Worm (Caenorhabditis elegans) whole organism, L4 larva: ENCODE data around the gene sre-53.
A peak's percentile ranks its signal among the peaks of the same experiment; 100 is the strongest.

Experiments
- F10B5.3 ChIP-seq: sonication (generic microtip); optimal IDR thresholded peaks from 2 replicates; lab custom pipeline; 2016; ENCODE audit warnings: mild to moderate bottlenecking, missing genetic modification characterization, missing compliant biosample characterization
- F37D6.2 ChIP-seq: sonication (generic microtip); optimal IDR thresholded peaks from 2 replicates; lab custom pipeline; 2016; ENCODE audit warnings: mild to moderate bottlenecking, missing genetic modification characterization, missing compliant biosample characterization
- F49E8.2 ChIP-seq: sonication (generic microtip); optimal IDR thresholded peaks from 2 replicates; lab custom pipeline; 2016; ENCODE audit warnings: missing compliant biosample characterization, mild to moderate bottlenecking, missing genetic modification characterization, borderline replicate concordance
- R02D3.7 ChIP-seq: fragments of 150-350 bp; sonication (generic microtip); optimal IDR thresholded peaks from 3 replicates; lab custom pipeline; 2014; ENCODE audit warnings: missing biosample characterization, missing genetic modification characterization
- T20F7.1 ChIP-seq: fragments of 200-800 bp; sonication (Bioruptor generic); optimal IDR thresholded peaks from 2 replicates; lab custom pipeline; 2018; ENCODE audit warnings: mild to moderate bottlenecking, missing genetic modification characterization, missing compliant biosample characterization
- Y48G9A.11 ChIP-seq: fragments of 200-800 bp; sonication (Bioruptor generic); IDR thresholded peaks from 2 replicates; pipeline ENCODE4 v1.3.6; 2022; ENCODE audit warnings: missing genetic modification reagents, missing genetic modification characterization, missing compliant biosample characterization
- Y5F2A.4 ChIP-seq: fragments of 200-800 bp; sonication (Bioruptor generic); optimal IDR thresholded peaks from 2 replicates; lab custom pipeline; 2018; ENCODE audit warnings: mild to moderate bottlenecking, missing genetic modification characterization, missing compliant biosample characterization
- ZK337.2 ChIP-seq: fragments of 200-800 bp; sonication (Bioruptor generic); IDR thresholded peaks from 2 replicates; pipeline ENCODE4 v1.3.6; 2022; ENCODE audit warnings: missing genetic modification reagents, missing genetic modification characterization, missing compliant biosample characterization
- aha-1 ChIP-seq: fragments of 150-350 bp; peaks from one replicate; lab custom pipeline; 2014; ENCODE audit warnings: missing biosample characterization, missing genetic modification characterization
- aly-2 ChIP-seq: sonication (generic microtip); optimal IDR thresholded peaks from 2 replicates; lab custom pipeline; 2018; ENCODE audit warnings: missing biosample characterization, missing genetic modification characterization
- ceh-20 ChIP-seq: fragments of 200-800 bp; sonication (Bioruptor generic); IDR thresholded peaks from 2 replicates; pipeline ENCODE4 v1.3.6; 2022; ENCODE audit warnings: missing genetic modification reagents, missing genetic modification characterization, missing compliant biosample characterization
- ceh-28 ChIP-seq: fragments of 150-350 bp; optimal IDR thresholded peaks from 2 replicates; lab custom pipeline; 2014; ENCODE audit warnings: missing biosample characterization, missing genetic modification reagents, missing genetic modification characterization
- ceh-32 ChIP-seq: sonication (generic microtip); optimal IDR thresholded peaks from 2 replicates; lab custom pipeline; 2016; ENCODE audit warnings: mild to moderate bottlenecking, missing genetic modification characterization, missing compliant biosample characterization; ENCODE audit not compliant: poor library complexity
- cey-2 ChIP-seq: sonication (generic microtip); optimal IDR thresholded peaks from 3 replicates; lab custom pipeline; 2017; ENCODE audit warnings: missing genetic modification characterization, mild to moderate bottlenecking, missing compliant biosample characterization, antibody characterized with exemption, borderline replicate concordance; ENCODE audit not compliant: insufficient read depth
- daf-16 ChIP-seq, 3 experiments: sonication (generic microtip); optimal IDR thresholded peaks; 2 replicates each; lab custom pipeline; 2016 to 2017; ENCODE audit warnings: missing genetic modification characterization in 3 of 3, missing genetic modification reagents in 3 of 3, mild to moderate bottlenecking in 2 of 3, missing compliant biosample characterization in 2 of 3, missing biosample characterization in 1 of 3, moderate library complexity in 1 of 3
- duxl-1 ChIP-seq: sonication (generic microtip); optimal IDR thresholded peaks from 2 replicates; lab custom pipeline; 2016; ENCODE audit warnings: mild to moderate bottlenecking, missing genetic modification characterization, moderate library complexity, missing compliant biosample characterization; ENCODE audit not compliant: poor library complexity
- dve-1 ChIP-seq: sonication (generic microtip); optimal IDR thresholded peaks from 2 replicates; lab custom pipeline; 2017; ENCODE audit warnings: antibody characterized with exemption, mild to moderate bottlenecking, missing genetic modification characterization, missing compliant biosample characterization; ENCODE audit not compliant: insufficient read depth
- egl-43 ChIP-seq: fragments of 200-800 bp; sonication (Bioruptor generic); IDR thresholded peaks from 2 replicates; pipeline ENCODE4 v1.3.6; 2022; ENCODE audit warnings: missing genetic modification reagents, missing genetic modification characterization, missing compliant biosample characterization
- hlh-11 ChIP-seq: fragments of 200-800 bp; sonication (Bioruptor generic); optimal IDR thresholded peaks from 2 replicates; lab custom pipeline; 2018; ENCODE audit warnings: mild to moderate bottlenecking, missing genetic modification characterization, missing compliant biosample characterization
- hlh-30 ChIP-seq: sonication (generic microtip); optimal IDR thresholded peaks from 2 replicates; lab custom pipeline; 2017; ENCODE audit warnings: antibody characterized with exemption, mild to moderate bottlenecking, missing genetic modification characterization, missing compliant biosample characterization; ENCODE audit not compliant: insufficient read depth
- hmg-1.1 ChIP-seq: fragments of 200-800 bp; sonication (Bioruptor generic); IDR thresholded peaks from 2 replicates; pipeline ENCODE4 v1.3.6; 2022; ENCODE audit warnings: missing genetic modification reagents, missing genetic modification characterization, missing compliant biosample characterization
- jun-1 ChIP-seq: fragments of 150-350 bp; optimal IDR thresholded peaks from 2 replicates; lab custom pipeline; 2014; ENCODE audit warnings: missing biosample characterization, missing genetic modification reagents, missing genetic modification characterization
- lin-1 ChIP-seq: fragments of 200-800 bp; sonication (Bioruptor generic); IDR thresholded peaks from 2 replicates; pipeline ENCODE4 v1.3.6; 2022; ENCODE audit warnings: missing genetic modification reagents, missing genetic modification characterization, missing compliant biosample characterization
- lin-13 ChIP-seq: fragments of 150-350 bp; optimal IDR thresholded peaks from 2 replicates; lab custom pipeline; 2014; ENCODE audit warnings: missing biosample characterization, missing genetic modification reagents, missing genetic modification characterization
- lin-15B ChIP-seq: fragments of 150-350 bp; sonication (generic microtip); optimal IDR thresholded peaks from 3 replicates; lab custom pipeline; 2014; ENCODE audit warnings: missing biosample characterization, missing genetic modification characterization
- lin-38 ChIP-seq: fragments of 200-800 bp; sonication (Bioruptor generic); IDR thresholded peaks from 2 replicates; pipeline ENCODE4 v1.3.6; 2022; ENCODE audit warnings: missing genetic modification reagents, missing genetic modification characterization, missing compliant biosample characterization
- lin-39 ChIP-seq: fragments of 150-350 bp; optimal IDR thresholded peaks from 2 replicates; lab custom pipeline; 2014; ENCODE audit warnings: missing biosample characterization, missing genetic modification reagents, missing genetic modification characterization
- lir-3 ChIP-seq: sonication (generic microtip); optimal IDR thresholded peaks from 2 replicates; lab custom pipeline; 2016; ENCODE audit warnings: mild to moderate bottlenecking, missing genetic modification characterization, missing compliant biosample characterization
- madf-9 ChIP-seq: fragments of 200-800 bp; sonication (Bioruptor generic); conservative IDR thresholded peaks from 2 replicates; pipeline ENCODE4 v1.3.6; 2022; ENCODE audit warnings: missing genetic modification reagents, missing genetic modification characterization, missing compliant biosample characterization
- mdt-29 ChIP-seq: fragments of 200-800 bp; sonication (Bioruptor generic); IDR thresholded peaks from 2 replicates; pipeline ENCODE4 v1.3.6; 2022; ENCODE audit warnings: missing genetic modification reagents, missing genetic modification characterization, missing compliant biosample characterization
- mep-1 ChIP-seq: fragments of 150-350 bp; sonication (generic microtip); optimal IDR thresholded peaks from 3 replicates; lab custom pipeline; 2014; ENCODE audit warnings: missing biosample characterization, missing genetic modification characterization
- mxl-2 ChIP-seq: fragments of 200-800 bp; sonication (Bioruptor generic); conservative IDR thresholded peaks from 2 replicates; pipeline ENCODE4 v1.3.6; 2022; ENCODE audit warnings: missing genetic modification reagents, missing genetic modification characterization, missing compliant biosample characterization
- nhr-10 ChIP-seq: fragments of 150-350 bp; optimal IDR thresholded peaks from 2 replicates; lab custom pipeline; 2014; ENCODE audit warnings: missing biosample characterization, missing genetic modification characterization
- nhr-102 ChIP-seq: sonication (generic microtip); optimal IDR thresholded peaks from 2 replicates; lab custom pipeline; 2016; ENCODE audit warnings: mild to moderate bottlenecking, missing genetic modification characterization, moderate library complexity, missing compliant biosample characterization
- nhr-11 ChIP-seq: fragments of 150-350 bp; optimal IDR thresholded peaks from 2 replicates; lab custom pipeline; 2014; ENCODE audit warnings: missing biosample characterization, missing genetic modification characterization
- nhr-41 ChIP-seq: fragments of 200-800 bp; sonication (Bioruptor generic); IDR thresholded peaks from 2 replicates; pipeline ENCODE4 v1.3.6; 2022; ENCODE audit warnings: missing genetic modification reagents, missing genetic modification characterization, missing compliant biosample characterization
- nhr-42 ChIP-seq: fragments of 200-800 bp; sonication (Bioruptor generic); IDR thresholded peaks from 2 replicates; pipeline ENCODE4 v1.3.6; 2022; ENCODE audit warnings: missing genetic modification characterization, missing compliant biosample characterization
- nhr-48 ChIP-seq: sonication (generic microtip); optimal IDR thresholded peaks from 2 replicates; lab custom pipeline; 2016; ENCODE audit warnings: mild to moderate bottlenecking, missing genetic modification characterization, missing compliant biosample characterization
- nhr-6 ChIP-seq: fragments of 150-350 bp; optimal IDR thresholded peaks from 2 replicates; lab custom pipeline; 2014; ENCODE audit warnings: missing biosample characterization, missing genetic modification characterization
- nhr-77 ChIP-seq: fragments of 150-350 bp; optimal IDR thresholded peaks from 2 replicates; lab custom pipeline; 2014; ENCODE audit warnings: missing biosample characterization, missing genetic modification characterization
- pqm-1 ChIP-seq: sonication (generic microtip); optimal IDR thresholded peaks from 2 replicates; lab custom pipeline; 2017; ENCODE audit warnings: missing biosample characterization, missing genetic modification characterization
- sdz-12 ChIP-seq: fragments of 200-800 bp; sonication (Bioruptor generic); optimal IDR thresholded peaks from 2 replicates; lab custom pipeline; 2018; ENCODE audit warnings: mild to moderate bottlenecking, missing genetic modification characterization, missing compliant biosample characterization
- set-16 ChIP-seq: fragments of 200-800 bp; sonication (Bioruptor generic); IDR thresholded peaks from 2 replicates; pipeline ENCODE4 v1.3.6; 2022; ENCODE audit warnings: missing genetic modification reagents, missing genetic modification characterization, missing compliant biosample characterization
- spr-1 ChIP-seq: sonication (generic microtip); optimal IDR thresholded peaks from 2 replicates; lab custom pipeline; 2016; ENCODE audit warnings: mild to moderate bottlenecking, missing genetic modification characterization, missing compliant biosample characterization
- tag-97 ChIP-seq: fragments of 200-800 bp; sonication (Bioruptor generic); IDR thresholded peaks from 2 replicates; pipeline ENCODE4 v1.3.6; 2022; ENCODE audit warnings: missing genetic modification characterization, missing compliant biosample characterization
- unc-39 ChIP-seq: sonication (generic microtip); optimal IDR thresholded peaks from 2 replicates; lab custom pipeline; 2017; ENCODE audit warnings: missing biosample characterization, missing genetic modification characterization
- vab-7 ChIP-seq: fragments of 200-800 bp; sonication (Bioruptor generic); IDR thresholded peaks from 2 replicates; pipeline ENCODE4 v1.3.6; 2022; ENCODE audit warnings: missing genetic modification reagents, missing genetic modification characterization, missing compliant biosample characterization
- zag-1 ChIP-seq: fragments of 150-350 bp; optimal IDR thresholded peaks from 2 replicates; lab custom pipeline; 2014; ENCODE audit warnings: missing biosample characterization, missing genetic modification characterization
- zfp-3 ChIP-seq: fragments of 200-800 bp; sonication (Bioruptor generic); conservative IDR thresholded peaks from 2 replicates; pipeline ENCODE4 v1.3.6; 2022; ENCODE audit warnings: missing genetic modification reagents, missing genetic modification characterization, missing compliant biosample characterization
- zip-2 ChIP-seq: fragments of 150-350 bp; optimal IDR thresholded peaks from 2 replicates; lab custom pipeline; 2014; ENCODE audit warnings: missing biosample characterization, missing genetic modification characterization

The sre-53 gene

ce11 chrII:12362262-12362661, 39.1 kb upstream of the sre-53 start (continued):
- TF ChIP-seq ceh-32 (tag; lab: Kevin White, UChicago) (no peak), aly-2 (tag; lab: Kevin White, UChicago) (no peak), lin-15B (tag; lab: Kevin White, UChicago) (no peak), hlh-30 (tag; lab: Kevin White, UChicago) (no peak), ceh-20 (GFP tag; lab: Robert Waterston, UW) (no peak), ZK337.2 (GFP tag; lab: Robert Waterston, UW) (0 out of 2 replicates have a peak, but pooled peaks have one; percentile 36), sdz-12 (GFP tag; lab: Kevin White, UChicago) (no peak), F10B5.3 (tag; lab: Kevin White, UChicago) (no peak), madf-9 (GFP tag; lab: Robert Waterston, UW) (0 out of 2 replicates have a peak, but pooled peaks have one; percentile 29), nhr-10 (tag; lab: Kevin White, UChicago) (no peak), Y48G9A.11 (peak; percentile 48; the same call in 1 of the 2 replicates), set-16 (GFP tag; lab: Robert Waterston, UW) (no peak), duxl-1 (peak; percentile 21), zag-1 (tag; lab: Kevin White, UChicago) (no peak), lin-13 (GFP tag; lab: Kevin White, UChicago) (no peak), nhr-42 (GFP tag; lab: Robert Waterston, UW) (no peak), cey-2 (tag; lab: Kevin White, UChicago) (no peak), unc-39 (tag; lab: Kevin White, UChicago) (no peak), jun-1 (tag; lab: Kevin White, UChicago) (no peak), tag-97 (no peak), aha-1 (tag; lab: Kevin White, UChicago) (no peak), vab-7 (GFP tag; lab: Robert Waterston, UW) (peak; percentile 54; the same call in 1 of the 2 replicates), pqm-1 (tag; lab: Kevin White, UChicago) (no peak), lin-38 (peak; percentile 46), spr-1 (no peak), lin-39 (tag; lab: Kevin White, UChicago) (no peak), egl-43 (peak; percentile 74), R02D3.7 (no peak), mxl-2 (GFP tag; lab: Robert Waterston, UW) (no peak), nhr-102 (no peak), mdt-29 (GFP tag; lab: Robert Waterston, UW) (no peak), mep-1 (tag; lab: Kevin White, UChicago) (no peak), nhr-77 (no peak)

- TF ChIP-seq ceh-28 = no peak
- no peak for TF ChIP-seq ZK337.2 (GFP tag; lab: Robert Waterston, UW)
- no peak for TF ChIP-seq nhr-41
- peak; percentile 44 for TF ChIP-seq hlh-11 (tag; lab: Kevin White, UChicago)
- TF ChIP-seq zfp-3 (GFP tag; lab: Robert Waterston, UW) = no peak
- TF ChIP-seq lir-3 = no peak
- TF ChIP-seq vab-7 (GFP tag; lab: Robert Waterston, UW) = no peak
- TF ChIP-seq dve-1 (tag; lab: Kevin White, UChicago) = peak; percentile 16
- TF ChIP-seq set-16 (GFP tag; lab: Robert Waterston, UW) = no peak
- no peak for TF ChIP-seq lin-13 (GFP tag; lab: Kevin White, UChicago)
- no peak for TF ChIP-seq F37D6.2 (tag; lab: Kevin White, UChicago)
- TF ChIP-seq nhr-48 (tag; lab: Kevin White, UChicago) = no peak
- peak; percentile 13 for TF ChIP-seq T20F7.1 (GFP tag; lab: Kevin White, UChicago)
- no peak for TF ChIP-seq F49E8.2 (tag; lab: Kevin White, UChicago)
- TF ChIP-seq zip-2 (tag; lab: Kevin White, UChicago) = no peak
- TF ChIP-seq mdt-29 (GFP tag; lab: Robert Waterston, UW) = no peak
- no peak for TF ChIP-seq cey-2 (tag; lab: Kevin White, UChicago)
- TF ChIP-seq hmg-1.1 (GFP tag; lab: Robert Waterston, UW) = no peak
- TF ChIP-seq Y5F2A.4 (GFP tag; lab: Kevin White, UChicago) = no peak
- TF ChIP-seq lin-1 = no peak
- TF ChIP-seq daf-16 (GFP tag; optimal IDR thresholded peaks at IDR 0.05; lab: Kevin White, UChicago) = peak in 1 of 2 experiments; percentile 58
- TF ChIP-seq daf-16 (tag; optimal IDR thresholded peaks at IDR 0.05; lab: Kevin White, UChicago) = no peak
- TF ChIP-seq nhr-42 (GFP tag; lab: Robert Waterston, UW) = no peak
- no peak for TF ChIP-seq nhr-6 (tag; lab: Kevin White, UChicago)
- no peak for TF ChIP-seq nhr-11 (tag; lab: Kevin White, UChicago)
Observed at ce11 chrII:12353816-12354215, 30.6 kb upstream of the sre-53 start.
